Fruit fly (Drosophila melanogaster) whole organism, embryonic: ENCODE data around the gene gt.

Source experiments
- B-H1 ChIP-seq: fragments of 200-800 bp; sonication (Bioruptor generic); IDR thresholded peaks from 3 replicates; pipeline ENCODE4 v1.3.6; 2022; ENCODE audit warnings: missing biosample characterization, missing genetic modification characterization
- Bdp1 ChIP-seq: fragments of 200-800 bp; sonication (Bioruptor generic); optimal IDR thresholded peaks from 3 replicates; lab custom pipeline; 2016; ENCODE audit warnings: missing biosample characterization, missing genetic modification characterization
- CG10274 ChIP-seq: fragments of 200-800 bp; sonication (Bioruptor generic); optimal IDR thresholded peaks from 3 replicates; lab custom pipeline; 2017; ENCODE audit warnings: missing biosample characterization, mild to moderate bottlenecking, missing genetic modification characterization
- CG10462 ChIP-seq: fragments of 200-800 bp; sonication (Bioruptor generic); optimal IDR thresholded peaks from 2 replicates; lab custom pipeline; 2016; ENCODE audit warnings: missing biosample characterization, missing genetic modification characterization
- CG12104 ChIP-seq: fragments of 200-800 bp; sonication (Bioruptor generic); optimal IDR thresholded peaks from 3 replicates; lab custom pipeline; 2016; ENCODE audit warnings: missing biosample characterization, missing genetic modification characterization
- CG13775 ChIP-seq: fragments of 200-800 bp; sonication (Bioruptor generic); optimal IDR thresholded peaks from 3 replicates; lab custom pipeline; 2017; ENCODE audit warnings: missing biosample characterization, mild to moderate bottlenecking, missing genetic modification characterization
- CG14710 ChIP-seq: fragments of 200-800 bp; sonication (Bioruptor generic); optimal IDR thresholded peaks from 3 replicates; lab custom pipeline; 2019; ENCODE audit warnings: missing biosample characterization, mild to moderate bottlenecking, missing genetic modification characterization, moderate library complexity
- CG1529 ChIP-seq: fragments of 200-800 bp; sonication (Bioruptor generic); optimal IDR thresholded peaks from 3 replicates; lab custom pipeline; 2018; ENCODE audit warnings: missing biosample characterization, missing genetic modification characterization
- CG15601 ChIP-seq: fragments of 200-800 bp; sonication (Bioruptor generic); optimal IDR thresholded peaks from 3 replicates; lab custom pipeline; 2019; ENCODE audit warnings: missing biosample characterization, mild to moderate bottlenecking, missing genetic modification characterization, moderate library complexity
- CG17186 ChIP-seq: fragments of 200-800 bp; sonication (Bioruptor generic); optimal IDR thresholded peaks from 3 replicates; lab custom pipeline; 2017; ENCODE audit warnings: missing biosample characterization, missing genetic modification reagents, missing genetic modification characterization
- CG3407 ChIP-seq: fragments of 200-800 bp; sonication (Bioruptor generic); optimal IDR thresholded peaks from 2 replicates; lab custom pipeline; 2018; ENCODE audit warnings: missing biosample characterization, mild to moderate bottlenecking, missing genetic modification characterization
- CG3726 ChIP-seq: fragments of 200-800 bp; sonication (Bioruptor generic); IDR thresholded peaks from 3 replicates; pipeline ENCODE4, ENCODE4 v1.3.6; 2022; ENCODE audit warnings: missing biosample characterization, missing genetic modification characterization
- CG3838 ChIP-seq: fragments of 200-800 bp; sonication (Bioruptor generic); optimal IDR thresholded peaks from 3 replicates; lab custom pipeline; 2016; ENCODE audit warnings: missing biosample characterization, missing genetic modification characterization
- CG4617 ChIP-seq: fragments of 200-800 bp; sonication (Bioruptor generic); optimal IDR thresholded peaks from 3 replicates; lab custom pipeline; 2016; ENCODE audit warnings: missing biosample characterization, missing genetic modification characterization, borderline replicate concordance
- CG6765 ChIP-seq: fragments of 200-800 bp; sonication (Bioruptor generic); optimal IDR thresholded peaks from 3 replicates; lab custom pipeline; 2017; ENCODE audit warnings: missing biosample characterization, mild to moderate bottlenecking, missing genetic modification characterization
- CG6791 ChIP-seq: fragments of 200-800 bp; sonication (Bioruptor generic); IDR thresholded peaks from 3 replicates; pipeline ENCODE4 v1.3.6; 2022; ENCODE audit warnings: missing biosample characterization, missing genetic modification characterization; ENCODE audit not compliant: partially characterized antibody
- CG6854 ChIP-seq: fragments of 200-800 bp; sonication (Bioruptor generic); optimal IDR thresholded peaks from 3 replicates; lab custom pipeline; 2017; ENCODE audit warnings: missing biosample characterization, mild to moderate bottlenecking, missing genetic modification characterization
- CG7271 ChIP-seq: fragments of 200-800 bp; sonication (Bioruptor generic); optimal IDR thresholded peaks from 2 replicates; lab custom pipeline; 2018; ENCODE audit warnings: missing biosample characterization, mild to moderate bottlenecking, missing genetic modification characterization, moderate library complexity
- Chrac-16 ChIP-seq: fragments of 200-800 bp; sonication (Bioruptor generic); optimal IDR thresholded peaks from 3 replicates; lab custom pipeline; 2016; ENCODE audit warnings: missing biosample characterization, missing genetic modification characterization
- Dfd ChIP-seq, 2 experiments: fragments of >200 bp; optimal IDR thresholded peaks; 2 replicates each; lab custom pipeline; 2017; ENCODE audit warnings: missing biosample characterization in 2 of 2, missing genetic modification characterization in 2 of 2
- Eip74EF ChIP-seq, 2 experiments: fragments of 200-800 bp in 1 of 2; fragments of >200 bp in 1 of 2; sonication (Bioruptor generic) in 1 of 2; optimal IDR thresholded peaks; 2 replicates each; lab custom pipeline; 2017 to 2019; ENCODE audit warnings: missing biosample characterization in 2 of 2, missing genetic modification characterization in 2 of 2, mild to moderate bottlenecking in 1 of 2, moderate library complexity in 1 of 2
- Gug ChIP-seq: fragments of 200-800 bp; sonication (Bioruptor generic); IDR thresholded peaks from 4 replicates; pipeline ENCODE4 v1.3.6; 2022; ENCODE audit warnings: missing biosample characterization, missing genetic modification characterization
- H15 ChIP-seq: fragments of 200-800 bp; sonication (Bioruptor generic); IDR thresholded peaks from 3 replicates; pipeline ENCODE4 v1.3.6; 2022; ENCODE audit warnings: missing biosample characterization, missing genetic modification characterization
- HLH4C ChIP-seq: fragments of 200-800 bp; sonication (Bioruptor generic); IDR thresholded peaks from 3 replicates; pipeline ENCODE4 v1.3.6; 2022; ENCODE audit warnings: missing biosample characterization, missing genetic modification characterization; ENCODE audit not compliant: partially characterized antibody
- Hand ChIP-seq: fragments of 200-800 bp; sonication (Bioruptor generic); optimal IDR thresholded peaks from 2 replicates; lab custom pipeline; 2017; ENCODE audit warnings: mild to moderate bottlenecking, missing biosample characterization, missing genetic modification reagents, missing genetic modification characterization
- Hr51 ChIP-seq, 2 experiments: fragments of 200-800 bp; sonication (Bioruptor generic); optimal IDR thresholded peaks; 2 replicates in 1 of 2; 3 replicates in 1 of 2; lab custom pipeline; 2016 to 2018; ENCODE audit warnings: missing biosample characterization in 2 of 2, missing genetic modification characterization in 2 of 2, mild to moderate bottlenecking in 1 of 2, moderate library complexity in 1 of 2
- Myb ChIP-seq: fragments of 200-800 bp; sonication (Bioruptor generic); optimal IDR thresholded peaks from 2 replicates; lab custom pipeline; 2016; ENCODE audit warnings: missing biosample characterization, missing genetic modification characterization
- NFAT ChIP-seq: fragments of 200-800 bp; sonication (Bioruptor generic); IDR thresholded peaks from 2 replicates; pipeline ENCODE4 v1.3.6; 2022; ENCODE audit warnings: missing biosample characterization, missing genetic modification characterization
- Poxn ChIP-seq: fragments of 200-800 bp; sonication (Bioruptor generic); IDR thresholded peaks from 2 replicates; pipeline ENCODE4 v1.3.6; 2022; ENCODE audit warnings: missing biosample characterization, missing genetic modification characterization
- Usf ChIP-seq: fragments of 200-800 bp; sonication (Bioruptor generic); optimal IDR thresholded peaks from 2 replicates; lab custom pipeline; 2017; ENCODE audit warnings: missing genotype, missing biosample characterization, missing genetic modification characterization
- ash1 ChIP-seq: fragments of 200-800 bp; sonication (Bioruptor generic); optimal IDR thresholded peaks from 2 replicates; lab custom pipeline; 2018; ENCODE audit warnings: missing biosample characterization, mild to moderate bottlenecking, missing genetic modification characterization
- chm ChIP-seq: fragments of 200-800 bp; sonication (Bioruptor generic); IDR thresholded peaks from 2 replicates; pipeline ENCODE4 v1.3.6; 2022; ENCODE audit warnings: missing biosample characterization, missing genetic modification characterization
- cwo ChIP-seq: fragments of 200-800 bp; sonication (Bioruptor generic); optimal IDR thresholded peaks from 3 replicates; lab custom pipeline; 2017; ENCODE audit warnings: missing biosample characterization, missing genetic modification characterization, mild to moderate bottlenecking, moderate library complexity, missing genetic modification reagents
- esg ChIP-seq: fragments of 200-800 bp; sonication (Bioruptor generic); conservative IDR thresholded peaks from 2 replicates; pipeline ENCODE4 v1.3.6; 2022; ENCODE audit warnings: missing biosample characterization, missing genetic modification characterization
- eve ChIP-seq, 2 experiments: fragments of >200 bp; optimal IDR thresholded peaks; 2 replicates each; lab custom pipeline; 2017; ENCODE audit warnings: missing biosample characterization in 2 of 2, missing genetic modification characterization in 2 of 2
- gsb-n ChIP-seq: fragments of 200-800 bp; sonication (Bioruptor generic); optimal IDR thresholded peaks from 3 replicates; lab custom pipeline; 2018; ENCODE audit warnings: missing biosample characterization, mild to moderate bottlenecking, missing genetic modification characterization
- kay ChIP-seq: fragments of 200-800 bp; sonication (Bioruptor generic); optimal IDR thresholded peaks from 2 replicates; lab custom pipeline; 2016; ENCODE audit warnings: missing biosample characterization, missing genetic modification characterization
- lilli ChIP-seq: fragments of 200-800 bp; sonication (Bioruptor generic); optimal IDR thresholded peaks from 3 replicates; lab custom pipeline; 2016; ENCODE audit warnings: missing biosample characterization, missing genetic modification characterization
- lmd ChIP-seq: fragments of 200-800 bp; sonication (Bioruptor generic); IDR thresholded peaks from 2 replicates; pipeline ENCODE4 v1.3.6; 2022; ENCODE audit warnings: missing biosample characterization, missing genetic modification characterization
- nerfin-2 ChIP-seq: fragments of 200-800 bp; sonication (Bioruptor generic); IDR thresholded peaks from 2 replicates; pipeline ENCODE4 v1.3.6; 2022; ENCODE audit warnings: missing biosample characterization, missing genetic modification characterization; ENCODE audit not compliant: partially characterized antibody
- odd ChIP-seq: fragments of 200-800 bp; sonication (Bioruptor generic); optimal IDR thresholded peaks from 2 replicates; lab custom pipeline; 2017; ENCODE audit warnings: missing biosample characterization, mild to moderate bottlenecking, missing genetic modification characterization
- phol ChIP-seq: fragments of 200-800 bp; sonication (Bioruptor generic); optimal IDR thresholded peaks from 3 replicates; lab custom pipeline; 2018; ENCODE audit warnings: missing biosample characterization, mild to moderate bottlenecking, missing genetic modification characterization, moderate library complexity
- pros ChIP-seq: fragments of 200-800 bp; sonication (Bioruptor generic); optimal IDR thresholded peaks from 3 replicates; lab custom pipeline; 2019; ENCODE audit warnings: missing biosample characterization, mild to moderate bottlenecking, missing genetic modification characterization, moderate library complexity
- scrt ChIP-seq: fragments of 200-800 bp; sonication (Bioruptor generic); optimal IDR thresholded peaks from 2 replicates; lab custom pipeline; 2018; ENCODE audit warnings: missing biosample characterization, mild to moderate bottlenecking, missing genetic modification characterization, moderate library complexity
- sens-2 ChIP-seq: fragments of 200-800 bp; sonication (Bioruptor generic); IDR thresholded peaks from 2 replicates; pipeline ENCODE4 v1.3.6; 2022; ENCODE audit warnings: missing biosample characterization, missing genetic modification characterization
- so ChIP-seq: fragments of 200-800 bp; sonication (Bioruptor generic); IDR thresholded peaks from 3 replicates; pipeline ENCODE4 v1.3.6; 2022; ENCODE audit warnings: missing biosample characterization, missing genetic modification characterization
- ttk ChIP-seq: fragments of 200-800 bp; sonication (Bioruptor generic); IDR thresholded peaks from 2 replicates; pipeline ENCODE4 v2.1.2; 2022; ENCODE audit warnings: missing biosample characterization, missing genetic modification characterization
- twi ChIP-seq: fragments of 200-800 bp; optimal IDR thresholded peaks from 2 replicates; lab custom pipeline; 2019; ENCODE audit warnings: missing biosample characterization, mild to moderate bottlenecking, missing genetic modification characterization, moderate library complexity
- usp ChIP-seq: fragments of >200 bp; optimal IDR thresholded peaks from 2 replicates; lab custom pipeline; 2017; ENCODE audit warnings: missing biosample characterization, missing genetic modification characterization
- wdn ChIP-seq: fragments of 200-800 bp; sonication (Bioruptor generic); IDR thresholded peaks from 2 replicates; pipeline ENCODE4 v1.3.6; 2022; ENCODE audit warnings: missing biosample characterization, missing genetic modification characterization

The gt gene

dm6 chrX:2396204-2396882 lies 32.4 kb downstream of the gt start (continued):
- TF ChIP-seq Poxn (GFP tag; lab: Robert Waterston, UW) = no peak
- TF ChIP-seq Dfd (GFP tag; optimal IDR thresholded peaks at IDR 0.05; lab: Kevin White, UChicago) = no peak
- TF ChIP-seq esg (GFP tag; lab: Robert Waterston, UW) = no peak
- TF ChIP-seq nerfin-2 (GFP tag; lab: Robert Waterston, UW) = no peak
- peak; percentile 53 for TF ChIP-seq pros (GFP tag; lab: Kevin White, UChicago)
- no peak for TF ChIP-seq H15 (GFP tag; lab: Robert Waterston, UW)
- TF ChIP-seq eve (GFP tag; optimal IDR thresholded peaks at IDR 0.05; lab: Kevin White, UChicago) = peak in 1 of 2 experiments; percentile 56
- peak; percentile 45 for TF ChIP-seq CG15601 (tag; lab: Kevin White, UChicago)
- no peak for TF ChIP-seq usp (GFP tag; lab: Kevin White, UChicago)
- TF ChIP-seq CG13775 (GFP tag; lab: Kevin White, UChicago) = peak; percentile 37
- TF ChIP-seq odd = peak; percentile 18
- no peak for TF ChIP-seq lilli (GFP tag; lab: Kevin White, UChicago)
- TF ChIP-seq Hr51 (GFP tag; optimal IDR thresholded peaks at IDR 0.05; lab: Kevin White, UChicago) = peak in 1 of 2 experiments; percentile 62
- TF ChIP-seq gsb-n (tag; lab: Kevin White, UChicago) = peak; percentile 54
- TF ChIP-seq CG3838 (GFP tag; lab: Kevin White, UChicago) = no peak
- peak; percentile 57 for TF ChIP-seq CG14710 (tag; lab: Kevin White, UChicago)
- TF ChIP-seq CG6765 = no peak
- TF ChIP-seq lmd = peak; percentile 29; the same call in 1 of the 2 replicates
- TF ChIP-seq CG6791 = no peak
- no peak for TF ChIP-seq cwo (GFP tag; lab: Kevin White, UChicago)
- TF ChIP-seq Eip74EF (GFP tag; optimal IDR thresholded peaks at IDR 0.05; lab: Kevin White, UChicago) = peak in 1 of 2 experiments; percentile 42
- TF ChIP-seq Bdp1 (GFP tag; lab: Kevin White, UChicago) = no peak
- no peak for TF ChIP-seq Usf (GFP tag; lab: Kevin White, UChicago)
- TF ChIP-seq so = no peak
- no peak for TF ChIP-seq chm (GFP tag; lab: Robert Waterston, UW)
- no peak for TF ChIP-seq scrt (GFP tag; lab: Kevin White, UChicago)
- no peak for TF ChIP-seq CG3726 (GFP tag; lab: Robert Waterston, UW)
- TF ChIP-seq Myb = no peak
- TF ChIP-seq Hand (GFP tag; lab: Kevin White, UChicago) = no peak
- peak; percentile 29 for TF ChIP-seq kay (GFP tag; lab: Kevin White, UChicago)
- no peak for TF ChIP-seq CG6854 (GFP tag; lab: Kevin White, UChicago)
- TF ChIP-seq Gug (GFP tag; lab: Robert Waterston, UW) = no peak
- TF ChIP-seq CG7271 (tag; lab: Kevin White, UChicago) = no peak
- no peak for TF ChIP-seq CG10274
- TF ChIP-seq CG17186 = peak; percentile 5
- peak; percentile 31 for TF ChIP-seq Chrac-16 (GFP tag; lab: Kevin White, UChicago)
- no peak for TF ChIP-seq HLH4C (GFP tag; lab: Robert Waterston, UW)
- TF ChIP-seq ttk (GFP tag; lab: Robert Waterston, UW) = no peak
- peak; percentile 23 for TF ChIP-seq CG3407 (GFP tag; lab: Kevin White, UChicago)
- peak; percentile 67 for TF ChIP-seq phol (tag; lab: Kevin White, UChicago)
- no peak for TF ChIP-seq wdn (GFP tag; lab: Robert Waterston, UW)
- TF ChIP-seq NFAT (GFP tag; lab: Robert Waterston, UW) = no peak
- peak; percentile 31 for TF ChIP-seq CG1529 (GFP tag; lab: Kevin White, UChicago)
- TF ChIP-seq CG12104 = no peak
- no peak for TF ChIP-seq ash1 (GFP tag; lab: Kevin White, UChicago)
- TF ChIP-seq CG10462 (GFP tag; lab: Kevin White, UChicago) = no peak
- TF ChIP-seq B-H1 (GFP tag; lab: Robert Waterston, UW) = no peak
- no peak; the same call in 1 of the 2 replicates for TF ChIP-seq sens-2 (GFP tag; lab: Robert Waterston, UW)
- TF ChIP-seq CG4617 (GFP tag; lab: Kevin White, UChicago) = no peak
- no peak for TF ChIP-seq twi
